Fruit fly (Drosophila melanogaster) whole organism, embryonic: Measurements from ENCODE around the gene tsl.
A peak's percentile ranks its signal among the peaks of the same experiment; 100 is the strongest.

Experiments used
- Ada2b ChIP-seq: fragments of 200-800 bp; sonication (Bioruptor generic); IDR thresholded peaks from 2 replicates; pipeline ENCODE4 v1.3.6; 2022; ENCODE audit warnings: missing biosample characterization, missing genetic modification characterization
- Adf1 ChIP-seq: fragments of 200-800 bp; sonication (Bioruptor generic); IDR thresholded peaks from 2 replicates; pipeline ENCODE4 v1.3.6; 2022; ENCODE audit warnings: missing biosample characterization, missing genetic modification characterization
- B-H1 ChIP-seq: fragments of 200-800 bp; sonication (Bioruptor generic); IDR thresholded peaks from 3 replicates; pipeline ENCODE4 v1.3.6; 2022; ENCODE audit warnings: missing biosample characterization, missing genetic modification characterization
- BEAF-32 ChIP-seq: fragments of 200-800 bp; sonication (Bioruptor generic); optimal IDR thresholded peaks from 3 replicates; lab custom pipeline; 2017; ENCODE audit warnings: missing biosample characterization, missing genetic modification characterization, mild to moderate bottlenecking, moderate library complexity, missing genetic modification reagents
- CG1024 ChIP-seq: fragments of 200-800 bp; sonication (Bioruptor generic); IDR thresholded peaks from 2 replicates; pipeline ENCODE4 v1.3.6; 2022; ENCODE audit warnings: missing biosample characterization, missing genetic modification characterization
- CG10543 ChIP-seq: fragments of 200-800 bp; sonication (Bioruptor generic); optimal IDR thresholded peaks from 3 replicates; lab custom pipeline; 2017; ENCODE audit warnings: missing biosample characterization, mild to moderate bottlenecking, missing genetic modification characterization, moderate library complexity
- CG11247 ChIP-seq: fragments of 200-800 bp; sonication (Bioruptor generic); IDR thresholded peaks from 2 replicates; pipeline ENCODE4 v1.3.6; 2022; ENCODE audit warnings: missing biosample characterization, missing genetic modification characterization
- CG11504 ChIP-seq: fragments of 200-800 bp; sonication (Bioruptor generic); optimal IDR thresholded peaks from 3 replicates; lab custom pipeline; 2019; ENCODE audit warnings: missing biosample characterization, mild to moderate bottlenecking, missing genetic modification characterization, moderate library complexity
- CG14014 ChIP-seq: fragments of 200-800 bp; sonication (Bioruptor generic); IDR thresholded peaks from 2 replicates; pipeline ENCODE4 v1.3.6; 2022; ENCODE audit warnings: missing biosample characterization, missing genetic modification characterization
- CG17186 ChIP-seq: fragments of 200-800 bp; sonication (Bioruptor generic); optimal IDR thresholded peaks from 3 replicates; lab custom pipeline; 2017; ENCODE audit warnings: missing biosample characterization, missing genetic modification reagents, missing genetic modification characterization
- CG17328 ChIP-seq: fragments of 200-800 bp; sonication (Bioruptor generic); IDR thresholded peaks from 2 replicates; pipeline ENCODE4 v1.3.6; 2022; ENCODE audit warnings: missing biosample characterization, missing genetic modification characterization
- CG1832 ChIP-seq: fragments of 200-800 bp; sonication (Bioruptor generic); optimal IDR thresholded peaks from 2 replicates; lab custom pipeline; 2017; ENCODE audit warnings: missing biosample characterization, mild to moderate bottlenecking, missing genetic modification characterization, inconsistent platforms
- CG18476 ChIP-seq: fragments of 200-800 bp; sonication (Bioruptor generic); optimal IDR thresholded peaks from 2 replicates; lab custom pipeline; 2016; ENCODE audit warnings: missing biosample characterization, mild to moderate bottlenecking, missing genetic modification characterization
- CG18599 ChIP-seq: fragments of 200-800 bp; sonication (Bioruptor generic); optimal IDR thresholded peaks from 3 replicates; lab custom pipeline; 2017; ENCODE audit warnings: missing biosample characterization, missing genetic modification characterization, mild to moderate bottlenecking, moderate library complexity, missing genetic modification reagents
- CG18619 ChIP-seq: fragments of 200-800 bp; sonication (Bioruptor generic); optimal IDR thresholded peaks from 3 replicates; lab custom pipeline; 2017; ENCODE audit warnings: missing biosample characterization, mild to moderate bottlenecking, missing genetic modification characterization
- CG2875 ChIP-seq: fragments of 200-800 bp; sonication (Bioruptor generic); optimal IDR thresholded peaks from 2 replicates; lab custom pipeline; 2017; ENCODE audit warnings: missing biosample characterization, mild to moderate bottlenecking, missing genetic modification characterization, missing genetic modification reagents
- CG3065 ChIP-seq: fragments of 200-800 bp; sonication (Bioruptor generic); optimal IDR thresholded peaks from 2 replicates; lab custom pipeline; 2016; ENCODE audit warnings: missing biosample characterization, missing genetic modification characterization
- CG34376 ChIP-seq: fragments of 200-800 bp; sonication (Bioruptor generic); optimal IDR thresholded peaks from 2 replicates; lab custom pipeline; 2018; ENCODE audit warnings: missing biosample characterization, mild to moderate bottlenecking, missing genetic modification characterization
- CG4360 ChIP-seq: fragments of 200-800 bp; sonication (Bioruptor generic); IDR thresholded peaks from 2 replicates; pipeline ENCODE4 v1.3.6; 2022; ENCODE audit warnings: missing biosample characterization, missing genetic modification characterization
- CG5245 ChIP-seq: fragments of 200-800 bp; sonication (Bioruptor generic); optimal IDR thresholded peaks from 3 replicates; lab custom pipeline; 2016; ENCODE audit warnings: missing biosample characterization, missing genetic modification characterization
- CG6654 ChIP-seq: fragments of 200-800 bp; sonication (Bioruptor generic); optimal IDR thresholded peaks from 2 replicates; lab custom pipeline; 2017; ENCODE audit warnings: missing biosample characterization, mild to moderate bottlenecking, missing genetic modification characterization
- CG6791 ChIP-seq: fragments of 200-800 bp; sonication (Bioruptor generic); IDR thresholded peaks from 3 replicates; pipeline ENCODE4 v1.3.6; 2022; ENCODE audit warnings: missing biosample characterization, missing genetic modification characterization; ENCODE audit not compliant: partially characterized antibody
- CG7963 ChIP-seq: fragments of 200-800 bp; sonication (Bioruptor generic); IDR thresholded peaks from 3 replicates; pipeline ENCODE4 v1.3.6; 2022; ENCODE audit warnings: missing biosample characterization, missing genetic modification characterization; ENCODE audit not compliant: partially characterized antibody
- E2f1 ChIP-seq: fragments of 200-800 bp; sonication (Bioruptor generic); IDR thresholded peaks from 2 replicates; pipeline ENCODE4 v1.3.6; 2022; ENCODE audit warnings: missing biosample characterization, missing genetic modification characterization
- Fer3 ChIP-seq: fragments of 200-800 bp; sonication (Bioruptor generic); optimal IDR thresholded peaks from 2 replicates; lab custom pipeline; 2018; ENCODE audit warnings: missing biosample characterization, mild to moderate bottlenecking, missing genetic modification characterization, moderate library complexity
- HmgZ ChIP-seq: fragments of 200-800 bp; sonication (Bioruptor generic); optimal IDR thresholded peaks from 2 replicates; lab custom pipeline; 2018; ENCODE audit warnings: missing biosample characterization, mild to moderate bottlenecking, missing genetic modification characterization
- Mes4 ChIP-seq: fragments of 200-800 bp; sonication (Bioruptor generic); optimal IDR thresholded peaks from 2 replicates; lab custom pipeline; 2016; ENCODE audit warnings: missing biosample characterization, missing genetic modification characterization
- Mrtf ChIP-seq: fragments of 200-800 bp; sonication (Bioruptor generic); IDR thresholded peaks from 3 replicates; pipeline ENCODE4 v1.3.6; 2022; ENCODE audit warnings: missing biosample characterization, missing genetic modification characterization
- Optix ChIP-seq: fragments of 200-800 bp; sonication (Bioruptor generic); IDR thresholded peaks from 3 replicates; pipeline ENCODE4 v1.3.6; 2022; ENCODE audit warnings: missing biosample characterization, missing genetic modification characterization
- Pdp1 ChIP-seq, 2 experiments: fragments of 200-800 bp; sonication (Bioruptor generic); optimal IDR thresholded peaks; 3 replicates each; lab custom pipeline; 2016; ENCODE audit warnings: missing biosample characterization in 2 of 2, missing genetic modification characterization in 2 of 2, mild to moderate bottlenecking in 1 of 2, moderate library complexity in 1 of 2
- cg ChIP-seq: fragments of 200-800 bp; sonication (Bioruptor generic); optimal IDR thresholded peaks from 3 replicates; lab custom pipeline; 2019; ENCODE audit warnings: missing biosample characterization, mild to moderate bottlenecking, missing genetic modification characterization, moderate library complexity
- chinmo ChIP-seq: fragments of 200-800 bp; sonication (Bioruptor generic); IDR thresholded peaks from 4 replicates; pipeline ENCODE4 v1.3.6; 2022; ENCODE audit warnings: missing biosample characterization, missing genetic modification characterization; ENCODE audit not compliant: partially characterized antibody
- crc ChIP-seq: fragments of 200-800 bp; sonication (Bioruptor generic); optimal IDR thresholded peaks from 2 replicates; lab custom pipeline; 2016; ENCODE audit warnings: missing biosample characterization, missing genetic modification characterization
- disco-r ChIP-seq: fragments of 200-800 bp; sonication (Bioruptor generic); optimal IDR thresholded peaks from 2 replicates; lab custom pipeline; 2016; ENCODE audit warnings: missing biosample characterization, missing genetic modification characterization
- dpn ChIP-seq, 2 experiments: fragments of 200-800 bp; sonication (Bioruptor generic); optimal IDR thresholded peaks; 3 replicates each; lab custom pipeline; 2016; ENCODE audit warnings: missing biosample characterization in 2 of 2, missing genetic modification characterization in 2 of 2
- esg ChIP-seq: fragments of 200-800 bp; sonication (Bioruptor generic); conservative IDR thresholded peaks from 2 replicates; pipeline ENCODE4 v1.3.6; 2022; ENCODE audit warnings: missing biosample characterization, missing genetic modification characterization
- exex ChIP-seq: fragments of 200-800 bp; sonication (Bioruptor generic); optimal IDR thresholded peaks from 4 replicates; lab custom pipeline; 2018; ENCODE audit warnings: missing biosample characterization, mild to moderate bottlenecking, missing genetic modification characterization, moderate library complexity
- ftz-f1 ChIP-seq: fragments of 200-800 bp; sonication (Bioruptor generic); optimal IDR thresholded peaks from 2 replicates; lab custom pipeline; 2016; ENCODE audit warnings: missing biosample characterization, missing genetic modification characterization
- grau ChIP-seq: fragments of 200-800 bp; optimal IDR thresholded peaks from 3 replicates; lab custom pipeline; 2019; ENCODE audit warnings: missing biosample characterization, mild to moderate bottlenecking, missing genetic modification characterization, moderate library complexity
- h ChIP-seq: fragments of >200 bp; optimal IDR thresholded peaks from 2 replicates; lab custom pipeline; 2017
- kay ChIP-seq: fragments of 200-800 bp; sonication (Bioruptor generic); optimal IDR thresholded peaks from 2 replicates; lab custom pipeline; 2016; ENCODE audit warnings: missing biosample characterization, missing genetic modification characterization
- mirr ChIP-seq: fragments of 200-800 bp; sonication (Bioruptor generic); optimal IDR thresholded peaks from 3 replicates; lab custom pipeline; 2018; ENCODE audit warnings: missing biosample characterization, mild to moderate bottlenecking, missing genetic modification characterization
- pho ChIP-seq: fragments of 200-800 bp; sonication (Bioruptor generic); optimal IDR thresholded peaks from 2 replicates; lab custom pipeline; 2016; ENCODE audit warnings: missing biosample characterization, missing genetic modification characterization
- schlank ChIP-seq: fragments of 200-800 bp; sonication (Bioruptor generic); optimal IDR thresholded peaks from 2 replicates; lab custom pipeline; 2018; ENCODE audit warnings: missing biosample characterization, mild to moderate bottlenecking, missing genetic modification characterization
- sug ChIP-seq: fragments of 200-800 bp; optimal IDR thresholded peaks from 2 replicates; lab custom pipeline; 2019; ENCODE audit warnings: missing biosample characterization, mild to moderate bottlenecking, missing genetic modification characterization, moderate library complexity
- twi ChIP-seq: fragments of 200-800 bp; optimal IDR thresholded peaks from 2 replicates; lab custom pipeline; 2019; ENCODE audit warnings: missing biosample characterization, mild to moderate bottlenecking, missing genetic modification characterization, moderate library complexity
- zf30C ChIP-seq: fragments of 200-800 bp; sonication (Bioruptor generic); optimal IDR thresholded peaks from 3 replicates; lab custom pipeline; 2018; ENCODE audit warnings: missing biosample characterization, mild to moderate bottlenecking, missing genetic modification characterization

The tsl gene

DNA sequence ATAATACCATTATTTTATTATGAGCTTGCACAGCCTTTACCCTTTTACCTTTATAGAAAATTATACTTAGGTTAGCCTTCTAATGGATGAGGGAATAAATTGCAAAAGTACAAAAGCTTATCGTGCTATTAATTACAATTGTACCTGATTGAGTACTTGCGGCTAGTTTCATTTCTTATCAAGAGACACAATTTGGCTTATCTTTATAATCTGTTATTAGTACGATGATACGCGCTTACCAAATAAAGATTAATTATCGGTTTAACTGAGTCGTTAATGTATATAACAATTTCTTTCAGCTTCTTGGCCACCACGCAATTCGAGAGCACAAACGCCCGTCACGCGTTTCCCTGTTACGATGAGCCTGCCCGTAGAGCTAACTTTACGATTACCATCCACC is 36.4 kb downstream of the tsl start:
- TF ChIP-seq exex (tag; lab: Kevin White, UChicago) (peak; percentile 93), pho (no peak), CG14014 (GFP tag; lab: Robert Waterston, UW) (no peak), sug (tag; lab: Kevin White, UChicago) (peak; percentile 22), CG3065 (GFP tag; lab: Kevin White, UChicago) (no peak), CG5245 (GFP tag; lab: Kevin White, UChicago) (no peak), esg (GFP tag; lab: Robert Waterston, UW) (no peak), CG34376 (GFP tag; lab: Kevin White, UChicago) (peak; percentile 42), CG6654 (GFP tag; lab: Kevin White, UChicago) (no peak)

DNA sequence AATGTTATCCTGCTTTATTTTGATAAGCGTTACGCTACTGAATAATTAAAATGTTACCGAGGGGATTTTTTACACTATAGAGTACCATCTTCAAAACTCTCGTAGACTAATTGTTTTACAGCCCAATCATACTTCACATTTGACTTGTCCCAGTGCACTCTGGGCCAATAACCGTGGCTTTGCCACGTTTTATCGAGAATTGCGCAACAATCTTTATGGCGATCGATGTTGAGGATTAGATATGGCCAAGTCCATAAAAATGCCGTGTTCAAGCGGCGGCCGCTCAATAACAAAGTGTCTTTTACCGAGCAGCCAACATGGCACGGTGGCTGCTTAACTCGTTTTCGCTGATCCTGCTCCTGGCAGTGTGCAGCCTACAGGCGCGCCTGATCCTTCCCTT is 37.3 kb downstream of the tsl start, which contains the start of gene CG31343:
Gene CG31343, plus strand, starts transcription at position 279 of the 400 bp plus-strand sequence.
- TF ChIP-seq BEAF-32 (GFP tag; lab: Kevin White, UChicago) (no peak), CG34376 (GFP tag; lab: Kevin White, UChicago) (peak; percentile 18), Pdp1 (GFP tag; optimal IDR thresholded peaks at IDR 0.05; lab: Kevin White, UChicago) (peak in 1 of 2 experiments; percentile 78), CG6791 (GFP tag; lab: Robert Waterston, UW) (0 out of 3 replicates have a peak, but pooled peaks have one; percentile 34)

DNA sequence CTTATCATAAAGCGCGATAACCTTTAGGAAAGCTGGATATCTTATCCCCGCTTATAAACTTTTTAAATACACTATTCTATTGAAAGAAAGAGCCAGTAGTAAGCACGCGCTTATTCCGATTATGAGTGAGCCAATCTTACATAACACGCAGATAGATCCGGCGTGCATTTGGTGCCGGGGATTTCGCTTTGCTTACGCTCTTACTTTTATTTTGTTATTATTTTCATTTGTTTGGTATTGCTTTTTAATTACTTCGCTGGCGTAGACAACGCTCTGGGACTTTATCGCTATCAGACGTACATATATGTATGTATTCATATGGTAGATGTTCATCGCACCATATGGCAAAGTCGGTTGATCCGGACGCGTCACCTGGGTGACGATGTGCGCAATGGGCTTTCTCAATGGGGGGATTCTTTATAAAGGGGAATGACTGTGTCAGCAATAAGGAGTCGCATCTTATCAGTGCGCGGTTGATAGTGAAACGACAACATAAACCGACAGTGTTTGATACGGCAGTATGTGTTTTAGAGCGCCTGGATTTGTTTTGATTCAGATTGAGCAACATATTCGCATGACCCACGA is 41.5 kb downstream of the tsl start:
- TF ChIP-seq CG1832 (no peak), CG17186 (GFP tag; lab: Kevin White, UChicago) (no peak), disco-r (GFP tag; lab: Kevin White, UChicago) (no peak), CG4360 (GFP tag; lab: Robert Waterston, UW) (no peak), B-H1 (no peak), CG18599 (GFP tag; lab: Kevin White, UChicago) (no peak), crc (GFP tag; lab: Kevin White, UChicago) (no peak), cg (GFP tag; lab: Kevin White, UChicago) (no peak), Fer3 (tag; lab: Kevin White, UChicago) (no peak), Mrtf (GFP tag; lab: Robert Waterston, UW) (no peak), h (lab: Kevin White, UChicago) (no peak), Adf1 (GFP tag; lab: Robert Waterston, UW) (no peak), CG7963 (no peak), CG10543 (GFP tag; lab: Kevin White, UChicago) (peak; percentile 57), ftz-f1 (GFP tag; lab: Kevin White, UChicago) (no peak), HmgZ (tag; lab: Kevin White, UChicago) (peak; percentile 29), chinmo (0 out of 4 replicates have a peak, but pooled peaks have one; percentile 27), Optix (no peak), Mes4 (GFP tag; lab: Kevin White, UChicago) (no peak), CG18619 (no peak), grau (tag; lab: Kevin White, UChicago) (peak; percentile 54), CG1024 (GFP tag; lab: Robert Waterston, UW) (no peak), CG11504 (tag; lab: Kevin White, UChicago) (no peak), Ada2b (no peak), schlank (tag; lab: Kevin White, UChicago) (no peak), zf30C (no peak), dpn (GFP tag; optimal IDR thresholded peaks at IDR 0.05; lab: Kevin White, UChicago) (no peak), CG34376 (GFP tag; lab: Kevin White, UChicago) (peak; percentile 72), kay (GFP tag; lab: Kevin White, UChicago) (peak; percentile 16), CG11247 (GFP tag; lab: Robert Waterston, UW) (no peak), E2f1 (GFP tag; lab: Robert Waterston, UW) (no peak), mirr (GFP tag; lab: Kevin White, UChicago) (peak; percentile 39), CG18476 (no peak), CG2875 (no peak), twi (tag; lab: Kevin White, UChicago) (peak; percentile 60), CG17328 (GFP tag; lab: Robert Waterston, UW) (no peak)
